Worm (Caenorhabditis elegans): ENCODE results near the gene F57G4.1.

The F57G4.1 gene

ce11 chrV:17658824-17659223 is 35.5 kb downstream of the F57G4.1 start:
- TF ChIP-seq ama-1 (optimal IDR thresholded peaks at IDR 0.05) (no peak), ceh-2 (tag; optimal IDR thresholded peaks at IDR 0.05) (no peak), madf-2 (tag; optimal IDR thresholded peaks at IDR 0.05) (no peak), Y22D7AL.16 (tag; optimal IDR thresholded peaks at IDR 0.05) (no peak), mec-3 (tag; optimal IDR thresholded peaks at IDR 0.05; ENCODE audit: borderline replicate concordance) (no peak), hlh-8 (tag; optimal IDR thresholded peaks at IDR 0.05) (no peak), pha-4 (tag; optimal IDR thresholded peaks at IDR 0.05) (no peak), dmd-4 (tag; optimal IDR thresholded peaks at IDR 0.05; ENCODE audit: borderline replicate concordance) (no peak), lin-11 (tag; optimal IDR thresholded peaks at IDR 0.05) (no peak), tbx-2 (tag; optimal IDR thresholded peaks at IDR 0.05) (no peak), ref-2 (tag; optimal IDR thresholded peaks at IDR 0.05) (no peak), unc-86 (tag; optimal IDR thresholded peaks at IDR 0.05) (no peak), dve-1 (tag; optimal IDR thresholded peaks at IDR 0.05) (no peak), pha-2 (tag; optimal IDR thresholded peaks at IDR 0.05) (no peak), eyg-1 (tag; optimal IDR thresholded peaks at IDR 0.05) (no peak), fkh-6 (tag; optimal IDR thresholded peaks at IDR 0.05) (no peak)

ce11 chrV:17659228-17659627 is 35.9 kb downstream of the F57G4.1 start, which contains the start of gene fbxa-108:
Gene fbxa-108 (minus strand): TSS chrV:17659385.
- TF ChIP-seq elt-2 (tag; optimal IDR thresholded peaks at IDR 0.05) (peak; percentile 92), pha-2 (tag; optimal IDR thresholded peaks at IDR 0.05) (no peak)

ce11 chrV:17660003-17660402 is 36.7 kb downstream of the F57G4.1 start, which contains the start of gene dgat-2:
Gene dgat-2 (plus strand): TSS chrV:17660303.
- TF ChIP-seq odd-2 (tag; optimal IDR thresholded peaks at IDR 0.05) (no peak), ttx-3 (tag; optimal IDR thresholded peaks at IDR 0.05) (no peak), tbx-2 (tag; optimal IDR thresholded peaks at IDR 0.05) (no peak), syd-9 (tag; optimal IDR thresholded peaks at IDR 0.05) (no peak), zip-5 (tag; optimal IDR thresholded peaks at IDR 0.05) (no peak), K09A11.1 (tag; optimal IDR thresholded peaks at IDR 0.05; ENCODE audit: insufficient read depth) (no peak), rnt-1 (tag; optimal IDR thresholded peaks at IDR 0.05) (no peak), hlh-13 (GFP tag; optimal IDR thresholded peaks at IDR 0.05) (no peak), che-1 (tag; optimal IDR thresholded peaks at IDR 0.05) (no peak), hlh-30 (tag; optimal IDR thresholded peaks at IDR 0.05; ENCODE audit: insufficient read depth) (no peak)

ce11 chrV:17662260-17662659 is 38.9 kb downstream of the F57G4.1 start:
- TF ChIP-seq mec-3 (tag; optimal IDR thresholded peaks at IDR 0.05; ENCODE audit: borderline replicate concordance): no peak
- TF ChIP-seq elt-2 (tag; optimal IDR thresholded peaks at IDR 0.05): peak; percentile 90

ce11 chrV:17664367-17664766 is 41.0 kb downstream of the F57G4.1 start:
- TF ChIP-seq K09A11.1 (tag; optimal IDR thresholded peaks at IDR 0.05; ENCODE audit: insufficient read depth) (no peak), Y22D7AL.16 (tag; optimal IDR thresholded peaks at IDR 0.05) (no peak), ahr-1 (tag; optimal IDR thresholded peaks at IDR 0.05) (no peak), madf-2 (tag; optimal IDR thresholded peaks at IDR 0.05) (no peak), unc-42 (tag; optimal IDR thresholded peaks at IDR 0.05) (no peak)

- TF ChIP-seq hlh-30 (tag; optimal IDR thresholded peaks at IDR 0.05; ENCODE audit: insufficient read depth) (no peak), che-1 (tag; optimal IDR thresholded peaks at IDR 0.05) (no peak), npax-4 (tag; optimal IDR thresholded peaks at IDR 0.05) (no peak), hlh-15 (tag; optimal IDR thresholded peaks at IDR 0.05) (no peak), syd-9 (tag; optimal IDR thresholded peaks at IDR 0.05) (no peak), elt-4 (tag; optimal IDR thresholded peaks at IDR 0.05) (no peak), ceh-18 (tag; optimal IDR thresholded peaks at IDR 0.05) (no peak), ceh-48 (tag; optimal IDR thresholded peaks at IDR 0.05) (no peak), T23F11.4 (GFP tag; optimal IDR thresholded peaks at IDR 0.05) (no peak), unc-42 (tag; optimal IDR thresholded peaks at IDR 0.05) (no peak), sox-2 (GFP tag; IDR thresholded peaks at IDR 0.05) (no peak), ceh-19 (GFP tag; optimal IDR thresholded peaks at IDR 0.05) (no peak), pqm-1 (tag; optimal IDR thresholded peaks at IDR 0.05) (no peak), unc-3 (GFP tag; conservative IDR thresholded peaks at IDR 0.05) (no peak), unc-3 (tag; optimal IDR thresholded peaks at IDR 0.05) (no peak), nhr-232 (tag; optimal IDR thresholded peaks at IDR 0.05) (no peak), pha-2 (tag; optimal IDR thresholded peaks at IDR 0.05) (no peak), tbx-2 (tag; optimal IDR thresholded peaks at IDR 0.05) (no peak), ttx-3 (tag; optimal IDR thresholded peaks at IDR 0.05) (no peak)
Measured at ce11 chrV:17665906-17666305, 42.6 kb downstream of the F57G4.1 start, which contains the start of gene F59A1.11. Gene F59A1.11 (minus strand): TSS chrV:17666006.
